Worm (Caenorhabditis elegans): ENCODE data around the gene npp-25.

- TF ChIP-seq ceh-36 (tag; optimal IDR thresholded peaks at IDR 0.05) (no peak), ama-1 (optimal IDR thresholded peaks at IDR 0.05) (no peak), pes-1 (GFP tag; IDR thresholded peaks at IDR 0.05) (0 out of 2 replicates have a peak, but pooled peaks have one; percentile 41), B0310.2 (tag; optimal IDR thresholded peaks at IDR 0.05) (peak; percentile 65), sea-1 (GFP tag; conservative IDR thresholded peaks at IDR 0.05) (no peak), tbx-37 (GFP tag; conservative IDR thresholded peaks at IDR 0.05) (no peak), F13C5.2 (tag; optimal IDR thresholded peaks at IDR 0.05) (peak; percentile 90), flt-1 (GFP tag; IDR thresholded peaks at IDR 0.05) (peak; percentile 28; the same call in 1 of the 2 replicates)
Measured at ce11 chrIII:12904987-12905541, 20.7 kb downstream of the npp-25 start, which contains the start of gene cox-5A.

All from whole organism, early embryonic.